Fruit fly (Drosophila melanogaster) whole organism, embryonic: ENCODE data around the gene mld.

Experiments
- Atf-2 ChIP-seq: fragments of 200-800 bp; sonication (Bioruptor generic); optimal IDR thresholded peaks from 2 replicates; lab custom pipeline; 2016; ENCODE audit warnings: missing biosample characterization, missing genetic modification characterization
- BEAF-32 ChIP-seq: fragments of 200-800 bp; sonication (Bioruptor generic); optimal IDR thresholded peaks from 3 replicates; lab custom pipeline; 2017; ENCODE audit warnings: missing biosample characterization, missing genetic modification characterization, mild to moderate bottlenecking, moderate library complexity, missing genetic modification reagents
- Bdp1 ChIP-seq: fragments of 200-800 bp; sonication (Bioruptor generic); optimal IDR thresholded peaks from 3 replicates; lab custom pipeline; 2016; ENCODE audit warnings: missing biosample characterization, missing genetic modification characterization
- CG10979 ChIP-seq: fragments of 200-800 bp; sonication (Bioruptor generic); optimal IDR thresholded peaks from 2 replicates; lab custom pipeline; 2018; ENCODE audit warnings: missing biosample characterization, mild to moderate bottlenecking, missing genetic modification characterization, moderate library complexity
- CG11398 ChIP-seq: fragments of 200-800 bp; sonication (Bioruptor generic); optimal IDR thresholded peaks from 2 replicates; lab custom pipeline; 2016; ENCODE audit warnings: missing biosample characterization, missing genetic modification characterization
- CG12236 ChIP-seq: fragments of 200-800 bp; sonication (Bioruptor generic); optimal IDR thresholded peaks from 2 replicates; lab custom pipeline; 2016; ENCODE audit warnings: missing biosample characterization, missing genetic modification characterization
- CG12659 ChIP-seq: fragments of 200-800 bp; sonication (Bioruptor generic); optimal IDR thresholded peaks from 3 replicates; lab custom pipeline; 2017; ENCODE audit warnings: mild to moderate bottlenecking, missing biosample characterization, missing genetic modification reagents, missing genetic modification characterization
- CG13123 ChIP-seq: fragments of 200-800 bp; sonication (Bioruptor generic); optimal IDR thresholded peaks from 2 replicates; lab custom pipeline; 2016; ENCODE audit warnings: missing biosample characterization, missing genetic modification characterization
- CG14441 ChIP-seq: fragments of 200-800 bp; sonication (Bioruptor generic); IDR thresholded peaks from 2 replicates; pipeline ENCODE4 v1.3.6; 2022; ENCODE audit warnings: missing biosample characterization, missing genetic modification characterization
- CG15514 ChIP-seq: fragments of 200-800 bp; sonication (Bioruptor generic); optimal IDR thresholded peaks from 3 replicates; lab custom pipeline; 2017; ENCODE audit warnings: missing biosample characterization, missing genetic modification characterization, mild to moderate bottlenecking, moderate library complexity, missing genetic modification reagents
- CG16815 ChIP-seq: fragments of 200-800 bp; sonication (Bioruptor generic); optimal IDR thresholded peaks from 3 replicates; lab custom pipeline; 2017; ENCODE audit warnings: missing biosample characterization, mild to moderate bottlenecking, missing genetic modification characterization
- CG17829 ChIP-seq: fragments of 200-800 bp; optimal IDR thresholded peaks from 2 replicates; lab custom pipeline; 2019; ENCODE audit warnings: missing biosample characterization, mild to moderate bottlenecking, missing genetic modification characterization, moderate library complexity
- CG2199 ChIP-seq: fragments of 200-800 bp; sonication (Bioruptor generic); IDR thresholded peaks from 3 replicates; pipeline ENCODE4 v1.3.6; 2022; ENCODE audit warnings: missing biosample characterization, missing genetic modification characterization
- CG31224 ChIP-seq: fragments of 200-800 bp; sonication (Bioruptor generic); IDR thresholded peaks from 2 replicates; pipeline ENCODE4 v1.3.6; 2022; ENCODE audit warnings: missing biosample characterization, missing genetic modification characterization
- CG31365 ChIP-seq: fragments of 200-800 bp; sonication (Bioruptor generic); optimal IDR thresholded peaks from 2 replicates; lab custom pipeline; 2018; ENCODE audit warnings: missing biosample characterization, mild to moderate bottlenecking, missing genetic modification characterization
- CG31441 ChIP-seq: fragments of 200-800 bp; sonication (Bioruptor generic); IDR thresholded peaks from 2 replicates; pipeline ENCODE4 v1.3.6; 2022; ENCODE audit warnings: missing biosample characterization, missing genetic modification characterization
- CG3281 ChIP-seq: fragments of 200-800 bp; sonication (Bioruptor generic); optimal IDR thresholded peaks from 3 replicates; lab custom pipeline; 2017; ENCODE audit warnings: missing biosample characterization, mild to moderate bottlenecking, missing genetic modification characterization
- CG33557 ChIP-seq: fragments of 200-800 bp; sonication (Bioruptor generic); optimal IDR thresholded peaks from 2 replicates; lab custom pipeline; 2019; ENCODE audit warnings: missing biosample characterization, mild to moderate bottlenecking, missing genetic modification characterization, moderate library complexity
- CG6689 ChIP-seq: fragments of 200-800 bp; sonication (Bioruptor generic); IDR thresholded peaks from 2 replicates; pipeline ENCODE4 v1.3.6; 2022; ENCODE audit warnings: missing biosample characterization, missing genetic modification characterization
- CG8290 ChIP-seq, 3 experiments: fragments of 200-800 bp; sonication (Bioruptor generic); optimal IDR thresholded peaks; 2 replicates each; lab custom pipeline; 2016 to 2019; ENCODE audit warnings: missing biosample characterization in 3 of 3, missing genetic modification characterization in 3 of 3, mild to moderate bottlenecking in 2 of 3, moderate library complexity in 1 of 3
- CG8478 ChIP-seq: fragments of >200 bp; optimal IDR thresholded peaks from 2 replicates; lab custom pipeline; 2018
- CG8924 ChIP-seq: fragments of 200-800 bp; optimal IDR thresholded peaks from 3 replicates; lab custom pipeline; 2019; ENCODE audit warnings: missing biosample characterization, mild to moderate bottlenecking, missing genetic modification characterization, moderate library complexity
- CG9797 ChIP-seq: fragments of 200-800 bp; sonication (Bioruptor generic); optimal IDR thresholded peaks from 3 replicates; lab custom pipeline; 2018; ENCODE audit warnings: missing biosample characterization, mild to moderate bottlenecking, missing genetic modification characterization
- Chrac-16 ChIP-seq: fragments of 200-800 bp; sonication (Bioruptor generic); optimal IDR thresholded peaks from 3 replicates; lab custom pipeline; 2016; ENCODE audit warnings: missing biosample characterization, missing genetic modification characterization
- Dek ChIP-seq: fragments of 200-800 bp; sonication (Bioruptor generic); optimal IDR thresholded peaks from 3 replicates; lab custom pipeline; 2019; ENCODE audit warnings: missing biosample characterization, mild to moderate bottlenecking, missing genetic modification characterization, moderate library complexity
- Dip3 ChIP-seq: fragments of 200-800 bp; sonication (Bioruptor generic); optimal IDR thresholded peaks from 3 replicates; lab custom pipeline; 2016; ENCODE audit warnings: missing biosample characterization, missing genetic modification characterization
- E2f1 ChIP-seq: fragments of 200-800 bp; sonication (Bioruptor generic); IDR thresholded peaks from 2 replicates; pipeline ENCODE4 v1.3.6; 2022; ENCODE audit warnings: missing biosample characterization, missing genetic modification characterization
- HmgD ChIP-seq: fragments of 200-800 bp; sonication (Bioruptor generic); optimal IDR thresholded peaks from 3 replicates; lab custom pipeline; 2016; ENCODE audit warnings: missing biosample characterization, missing genetic modification characterization
- MESR4 ChIP-seq: fragments of 200-800 bp; sonication (Bioruptor generic); optimal IDR thresholded peaks from 2 replicates; lab custom pipeline; 2018; ENCODE audit warnings: missing biosample characterization, mild to moderate bottlenecking, missing genetic modification characterization, moderate library complexity
- Meics ChIP-seq: fragments of 200-800 bp; sonication (Bioruptor generic); optimal IDR thresholded peaks from 2 replicates; lab custom pipeline; 2017; ENCODE audit warnings: missing biosample characterization, mild to moderate bottlenecking, missing genetic modification characterization
- NC2α ChIP-seq: fragments of 200-800 bp; sonication (Bioruptor generic); optimal IDR thresholded peaks from 2 replicates; lab custom pipeline; 2016; ENCODE audit warnings: missing biosample characterization, missing genetic modification characterization
- Scr ChIP-seq: fragments of 200-800 bp; sonication (Bioruptor generic); IDR thresholded peaks from 2 replicates; pipeline ENCODE4 v1.3.6; 2022; ENCODE audit warnings: missing biosample characterization, missing genetic modification characterization; ENCODE audit not compliant: partially characterized antibody
- Side ChIP-seq: fragments of 200-800 bp; sonication (Bioruptor generic); optimal IDR thresholded peaks from 2 replicates; lab custom pipeline; 2016; ENCODE audit warnings: missing biosample characterization, missing genetic modification characterization
- Spps ChIP-seq: fragments of 200-800 bp; sonication (Bioruptor generic); optimal IDR thresholded peaks from 2 replicates; lab custom pipeline; 2018; ENCODE audit warnings: missing biosample characterization, mild to moderate bottlenecking, missing genetic modification characterization
- YL-1 ChIP-seq: fragments of 200-800 bp; sonication (Bioruptor generic); optimal IDR thresholded peaks from 3 replicates; lab custom pipeline; 2017; ENCODE audit warnings: missing biosample characterization, mild to moderate bottlenecking, missing genetic modification characterization
- bab2 ChIP-seq: fragments of 200-800 bp; sonication (Bioruptor generic); optimal IDR thresholded peaks from 2 replicates; lab custom pipeline; 2016; ENCODE audit warnings: missing biosample characterization, missing genetic modification characterization
- caup ChIP-seq: fragments of 200-800 bp; sonication (Bioruptor generic); optimal IDR thresholded peaks from 3 replicates; lab custom pipeline; 2017; ENCODE audit warnings: missing biosample characterization, mild to moderate bottlenecking, missing genetic modification characterization, moderate library complexity; ENCODE audit not compliant: severe bottlenecking
- crp ChIP-seq, 2 experiments: fragments of 200-800 bp; sonication (Bioruptor generic); optimal IDR thresholded peaks; 2 replicates in 1 of 2; 3 replicates in 1 of 2; lab custom pipeline; 2017; ENCODE audit warnings: missing biosample characterization in 2 of 2, missing genetic modification characterization in 2 of 2, mild to moderate bottlenecking in 1 of 2, moderate library complexity in 1 of 2
- gem ChIP-seq: fragments of 200-800 bp; sonication (Bioruptor generic); optimal IDR thresholded peaks from 2 replicates; lab custom pipeline; 2019; ENCODE audit warnings: missing biosample characterization, mild to moderate bottlenecking, missing genetic modification characterization, moderate library complexity
- lilli ChIP-seq: fragments of 200-800 bp; sonication (Bioruptor generic); optimal IDR thresholded peaks from 3 replicates; lab custom pipeline; 2016; ENCODE audit warnings: missing biosample characterization, missing genetic modification characterization
- luna ChIP-seq: fragments of 200-800 bp; sonication (Bioruptor generic); optimal IDR thresholded peaks from 2 replicates; lab custom pipeline; 2016; ENCODE audit warnings: missing biosample characterization, missing genetic modification characterization
- nerfin-2 ChIP-seq: fragments of 200-800 bp; sonication (Bioruptor generic); IDR thresholded peaks from 2 replicates; pipeline ENCODE4 v1.3.6; 2022; ENCODE audit warnings: missing biosample characterization, missing genetic modification characterization; ENCODE audit not compliant: partially characterized antibody
- phol ChIP-seq: fragments of 200-800 bp; sonication (Bioruptor generic); optimal IDR thresholded peaks from 3 replicates; lab custom pipeline; 2018; ENCODE audit warnings: missing biosample characterization, mild to moderate bottlenecking, missing genetic modification characterization, moderate library complexity
- row ChIP-seq: fragments of 200-800 bp; sonication (Bioruptor generic); IDR thresholded peaks from 3 replicates; pipeline ENCODE4 v1.3.6; 2022; ENCODE audit warnings: missing biosample characterization, missing genetic modification characterization
- sna ChIP-seq: fragments of 200-800 bp; sonication (Bioruptor generic); IDR thresholded peaks from 2 replicates; pipeline ENCODE4 v1.3.6; 2022; ENCODE audit warnings: missing biosample characterization, missing genetic modification characterization; ENCODE audit not compliant: partially characterized antibody
- sr ChIP-seq: fragments of 200-800 bp; sonication (Bioruptor generic); IDR thresholded peaks from 3 replicates; pipeline ENCODE4 v1.3.6; 2022; ENCODE audit warnings: missing biosample characterization, missing genetic modification characterization
- ttk ChIP-seq: fragments of 200-800 bp; sonication (Bioruptor generic); IDR thresholded peaks from 2 replicates; pipeline ENCODE4 v2.1.2; 2022; ENCODE audit warnings: missing biosample characterization, missing genetic modification characterization
- twi ChIP-seq: fragments of 200-800 bp; optimal IDR thresholded peaks from 2 replicates; lab custom pipeline; 2019; ENCODE audit warnings: missing biosample characterization, mild to moderate bottlenecking, missing genetic modification characterization, moderate library complexity
- unpg ChIP-seq: fragments of 200-800 bp; sonication (Bioruptor generic); optimal IDR thresholded peaks from 3 replicates; lab custom pipeline; 2018; ENCODE audit warnings: missing biosample characterization, mild to moderate bottlenecking, missing genetic modification characterization, moderate library complexity

Gene mld

dm6 chr3R:24654770-24655322 lies 69.4 kb downstream of the mld start, which contains the start of the genes CG31125 and CG6695 (continued):
- TF ChIP-seq Atf-2 (GFP tag; lab: Kevin White, UChicago) (peak; percentile 62), crp (GFP tag; optimal IDR thresholded peaks at IDR 0.05; lab: Kevin White, UChicago) (peak in 1 of 2 experiments; percentile 38), CG31224 (GFP tag; lab: Robert Waterston, UW) (no peak), nerfin-2 (GFP tag; lab: Robert Waterston, UW) (peak; percentile 58; the same call in 1 of the 2 replicates), CG33557 (no peak), CG15514 (GFP tag; lab: Kevin White, UChicago) (peak; percentile 98), sr (no peak), phol (tag; lab: Kevin White, UChicago) (peak; percentile 82), CG8478 (lab: Kevin White, UChicago) (no peak), CG13123 (GFP tag; lab: Kevin White, UChicago) (peak; percentile 40), Meics (GFP tag; lab: Kevin White, UChicago) (no peak), caup (GFP tag; lab: Kevin White, UChicago) (peak; percentile 27), CG9797 (GFP tag; lab: Kevin White, UChicago) (peak; percentile 93), E2f1 (GFP tag; lab: Robert Waterston, UW) (no peak), lilli (GFP tag; lab: Kevin White, UChicago) (peak; percentile 82), CG31441 (GFP tag; lab: Robert Waterston, UW) (no peak), CG2199 (no peak), CG10979 (tag; lab: Kevin White, UChicago) (no peak), BEAF-32 (peak; percentile 94), Spps (no peak), CG12236 (GFP tag; lab: Kevin White, UChicago) (peak; percentile 28), gem (tag; lab: Kevin White, UChicago) (no peak), unpg (no peak), Dek (tag; lab: Kevin White, UChicago) (peak; percentile 18), CG16815 (GFP tag; lab: Kevin White, UChicago) (peak; percentile 8), row (GFP tag; lab: Robert Waterston, UW) (peak; percentile 70), CG3281 (GFP tag; lab: Kevin White, UChicago) (peak; percentile 31), CG14441 (peak; percentile 29; the same call in 1 of the 2 replicates), CG11398 (GFP tag; lab: Kevin White, UChicago) (no peak), Scr (GFP tag; lab: Robert Waterston, UW) (peak; percentile 85), CG8924 (tag; lab: Kevin White, UChicago) (peak; percentile 30), CG17829 (peak; percentile 60), CG6689 (GFP tag; lab: Robert Waterston, UW) (peak; percentile 45; the same call in 1 of the 2 replicates), MESR4 (GFP tag; lab: Kevin White, UChicago) (peak; percentile 46), CG8290 (GFP tag; optimal IDR thresholded peaks at IDR 0.05; lab: Kevin White, UChicago) (no peak), CG8290 (tag; optimal IDR thresholded peaks at IDR 0.05; lab: Kevin White, UChicago) (no peak), YL-1 (peak; percentile 71), Chrac-16 (peak; percentile 23), Bdp1 (GFP tag; lab: Kevin White, UChicago) (peak; percentile 25), CG12659 (peak; percentile 78), Side (GFP tag; lab: Kevin White, UChicago) (peak; percentile 61), NC2α (GFP tag; lab: Kevin White, UChicago) (no peak), Dip3 (GFP tag; lab: Kevin White, UChicago) (peak; percentile 60), twi (tag; lab: Kevin White, UChicago) (peak; percentile 47), bab2 (peak; percentile 62), HmgD (GFP tag; lab: Kevin White, UChicago) (peak; percentile 65), ttk (GFP tag; lab: Robert Waterston, UW) (no peak), luna (peak; percentile 71), sna (GFP tag; lab: Robert Waterston, UW) (peak; percentile 70), CG31365 (tag; lab: Kevin White, UChicago) (no peak)
